Worm (Caenorhabditis elegans) whole organism, midembryonic: ENCODE data around the gene erp-44.2.

Source experiments
- T22C8.4 ChIP-seq: fragments of 200-800 bp; sonication (Bioruptor generic); IDR thresholded peaks from 2 replicates; pipeline ENCODE4 v1.3.6; 2022; ENCODE audit warnings: missing genetic modification characterization, missing compliant biosample characterization
- cog-1 ChIP-seq: sonication (generic microtip); optimal IDR thresholded peaks from 2 replicates; lab custom pipeline; 2016; ENCODE audit warnings: missing genetic modification characterization, missing compliant biosample characterization
- flt-1 ChIP-seq: fragments of 200-800 bp; sonication (Bioruptor generic); IDR thresholded peaks from 2 replicates; pipeline ENCODE4 v1.3.6; 2022; ENCODE audit warnings: missing genetic modification characterization, missing compliant biosample characterization
- klf-2 ChIP-seq: fragments of 200-800 bp; sonication (Bioruptor generic); conservative IDR thresholded peaks from 2 replicates; pipeline ENCODE4 v1.3.6; 2022; ENCODE audit warnings: missing genetic modification reagents, missing genetic modification characterization, missing compliant biosample characterization
- med-1 ChIP-seq: sonication (generic microtip); optimal IDR thresholded peaks from 2 replicates; lab custom pipeline; 2017; ENCODE audit warnings: missing genetic modification characterization, mild to moderate bottlenecking, missing compliant biosample characterization, antibody characterized with exemption, missing genetic modification reagents; ENCODE audit not compliant: insufficient read depth
- ref-1 ChIP-seq: fragments of 200-800 bp; sonication (Bioruptor generic); conservative IDR thresholded peaks from 2 replicates; pipeline ENCODE4 v1.3.6; 2022; ENCODE audit warnings: missing genetic modification reagents, missing genetic modification characterization, missing compliant biosample characterization
- tab-1 ChIP-seq: fragments of 200-800 bp; sonication (Bioruptor generic); IDR thresholded peaks from 2 replicates; pipeline ENCODE4 v1.3.6; 2022; ENCODE audit warnings: missing genetic modification characterization, missing compliant biosample characterization
- ztf-23 ChIP-seq: fragments of 200-800 bp; sonication (Bioruptor generic); IDR thresholded peaks from 2 replicates; pipeline ENCODE4 v1.3.6; 2022; ENCODE audit warnings: missing genetic modification reagents, missing genetic modification characterization, missing compliant biosample characterization
- ztf-29 ChIP-seq: fragments of 200-800 bp; sonication (Bioruptor generic); IDR thresholded peaks from 2 replicates; pipeline ENCODE4 v1.3.6; 2022; ENCODE audit warnings: missing genetic modification reagents, missing genetic modification characterization, missing compliant biosample characterization

The erp-44.2 gene

ce11 chrIV:7803250-7803649 lies 31.2 kb downstream of the erp-44.2 start, which contains the start of gene C33H5.16:
Gene C33H5.16 (minus strand): TSS chrIV:7803350.
- TF ChIP-seq med-1 (GFP tag; lab: Kevin White, UChicago) (no peak), ztf-23 (GFP tag; lab: Robert Waterston, UW) (no peak), ztf-29 (GFP tag; lab: Robert Waterston, UW) (no peak), flt-1 (GFP tag; lab: Robert Waterston, UW) (no peak), klf-2 (GFP tag; lab: Robert Waterston, UW) (no peak), cog-1 (no peak), tab-1 (GFP tag; lab: Robert Waterston, UW) (no peak), T22C8.4 (GFP tag; lab: Robert Waterston, UW) (no peak), ref-1 (GFP tag; lab: Robert Waterston, UW) (no peak)

- TF ChIP-seq ref-1 (GFP tag; lab: Robert Waterston, UW) (no peak), flt-1 (GFP tag; lab: Robert Waterston, UW) (no peak), med-1 (GFP tag; lab: Kevin White, UChicago) (no peak), klf-2 (GFP tag; lab: Robert Waterston, UW) (no peak), ztf-23 (GFP tag; lab: Robert Waterston, UW) (no peak), tab-1 (GFP tag; lab: Robert Waterston, UW) (no peak), ztf-29 (GFP tag; lab: Robert Waterston, UW) (no peak), cog-1 (no peak), T22C8.4 (GFP tag; lab: Robert Waterston, UW) (no peak)
Measured at ce11 chrIV:7800338-7800737, 34.1 kb downstream of the erp-44.2 start.

ce11 chrIV:7796432-7797113 lies 37.9 kb downstream of the erp-44.2 start, which contains the start of gene sgo-1:
Gene sgo-1 (minus strand): TSS chrIV:7796482.
- no peak for TF ChIP-seq cog-1
- TF ChIP-seq ztf-29 (GFP tag; lab: Robert Waterston, UW) = no peak
- no peak for TF ChIP-seq ztf-23 (GFP tag; lab: Robert Waterston, UW)
- TF ChIP-seq flt-1 (GFP tag; lab: Robert Waterston, UW) = no peak
- TF ChIP-seq tab-1 (GFP tag; lab: Robert Waterston, UW) = no peak
- no peak for TF ChIP-seq ref-1 (GFP tag; lab: Robert Waterston, UW)
- no peak for TF ChIP-seq klf-2 (GFP tag; lab: Robert Waterston, UW)
- no peak for TF ChIP-seq med-1 (GFP tag; lab: Kevin White, UChicago)
- TF ChIP-seq T22C8.4 (GFP tag; lab: Robert Waterston, UW) = no peak

ce11 chrIV:7794709-7795108 lies 39.8 kb downstream of the erp-44.2 start, which contains the start of gene ntp-1:
Gene ntp-1 (minus strand): TSS chrIV:7794809.
- TF ChIP-seq tab-1 (GFP tag; lab: Robert Waterston, UW) = no peak
- no peak for TF ChIP-seq T22C8.4 (GFP tag; lab: Robert Waterston, UW)
- no peak for TF ChIP-seq flt-1 (GFP tag; lab: Robert Waterston, UW)
- no peak for TF ChIP-seq ztf-23 (GFP tag; lab: Robert Waterston, UW)
- no peak for TF ChIP-seq klf-2 (GFP tag; lab: Robert Waterston, UW)
- TF ChIP-seq cog-1 = no peak

ce11 chrIV:7791821-7792446 lies 42.5 kb downstream of the erp-44.2 start, which contains the start of gene C33H5.13:
Gene C33H5.13 (minus strand): TSS chrIV:7792263.
- no peak for TF ChIP-seq ztf-23 (GFP tag; lab: Robert Waterston, UW)
- TF ChIP-seq klf-2 (GFP tag; lab: Robert Waterston, UW) = no peak
- TF ChIP-seq ref-1 (GFP tag; lab: Robert Waterston, UW) = no peak
- TF ChIP-seq ztf-29 (GFP tag; lab: Robert Waterston, UW) = no peak
- TF ChIP-seq T22C8.4 (GFP tag; lab: Robert Waterston, UW) = no peak
- TF ChIP-seq med-1 (GFP tag; lab: Kevin White, UChicago) = no peak
- TF ChIP-seq tab-1 (GFP tag; lab: Robert Waterston, UW) = no peak
- TF ChIP-seq cog-1 = no peak
- no peak for TF ChIP-seq flt-1 (GFP tag; lab: Robert Waterston, UW)

- no peak for TF ChIP-seq med-1 (GFP tag; lab: Kevin White, UChicago)
- no peak for TF ChIP-seq ref-1 (GFP tag; lab: Robert Waterston, UW)
- peak; percentile 67; the same call in 1 of the 2 replicates for TF ChIP-seq flt-1 (GFP tag; lab: Robert Waterston, UW)
- TF ChIP-seq cog-1 = peak; percentile 73
Measured at ce11 chrIV:7790801-7791588, 43.5 kb downstream of the erp-44.2 start, which contains the start of gene rsp-6. Gene rsp-6 (minus strand): TSS chrIV:7791229.

- TF ChIP-seq cog-1 (no peak), ztf-29 (GFP tag; lab: Robert Waterston, UW) (no peak), ztf-23 (GFP tag; lab: Robert Waterston, UW) (no peak), tab-1 (GFP tag; lab: Robert Waterston, UW) (no peak), med-1 (GFP tag; lab: Kevin White, UChicago) (no peak), ref-1 (GFP tag; lab: Robert Waterston, UW) (no peak), flt-1 (GFP tag; lab: Robert Waterston, UW) (no peak), klf-2 (GFP tag; lab: Robert Waterston, UW) (no peak), T22C8.4 (GFP tag; lab: Robert Waterston, UW) (no peak)
Measured at ce11 chrIV:7790151-7790691, 44.3 kb downstream of the erp-44.2 start.

- no peak for TF ChIP-seq ref-1 (GFP tag; lab: Robert Waterston, UW)
- TF ChIP-seq klf-2 (GFP tag; lab: Robert Waterston, UW) = no peak
- no peak for TF ChIP-seq med-1 (GFP tag; lab: Kevin White, UChicago)
- TF ChIP-seq T22C8.4 (GFP tag; lab: Robert Waterston, UW) = no peak
- TF ChIP-seq ztf-23 (GFP tag; lab: Robert Waterston, UW) = no peak
Measured at ce11 chrIV:7789521-7789949, 44.9 kb downstream of the erp-44.2 start, which contains the start of gene imp-3. Gene imp-3 (minus strand): TSS chrIV:7789613.
